Fruit fly (Drosophila melanogaster): ENCODE results near the gene Sbat.
A peak's percentile ranks its signal among the peaks of the same experiment; 100 is the strongest.

Sbat gene

DNA sequence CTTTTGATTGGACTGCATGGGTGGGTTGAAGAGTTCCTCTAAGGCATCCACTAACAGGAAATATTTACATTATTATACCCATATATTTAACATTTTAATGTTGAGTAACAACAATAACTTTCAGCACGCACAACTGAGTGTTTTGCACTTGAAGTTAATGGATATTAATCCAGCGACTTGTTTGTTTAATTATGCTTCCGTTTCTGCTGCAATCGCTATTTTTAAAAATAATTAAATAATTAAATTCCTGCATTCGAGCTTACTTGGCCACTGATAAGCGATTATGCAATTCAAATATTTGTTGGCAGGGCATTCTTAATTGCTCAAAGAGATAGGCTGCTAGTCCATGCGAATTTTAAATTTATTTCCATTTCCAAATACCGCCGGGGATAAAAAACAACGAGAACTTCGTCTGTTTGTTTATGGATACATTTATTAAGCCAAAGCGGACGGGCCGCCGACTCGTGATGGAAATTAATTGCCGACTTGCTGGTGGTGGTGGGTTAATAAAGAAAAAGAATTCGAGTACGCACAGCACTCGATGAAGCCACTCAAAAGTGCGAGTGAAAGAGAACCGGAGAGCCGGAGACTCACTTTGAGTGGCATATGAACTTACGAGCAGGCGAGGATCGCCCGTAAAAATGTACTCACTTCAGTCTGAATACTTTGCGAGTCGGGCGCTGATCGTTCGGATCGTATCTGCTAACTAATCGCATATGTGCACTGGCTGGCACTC, 16.1 kb upstream of the Sbat start (continued):
- TF ChIP-seq bbx (GFP tag; IDR thresholded peaks at IDR 0.05; ENCODE audit: partially characterized antibody) (peak; percentile 80), fd96Cb (tag; optimal IDR thresholded peaks at IDR 0.05) (no peak), CG10543 (GFP tag; optimal IDR thresholded peaks at IDR 0.05) (peak; percentile 35), CG3847 (GFP tag; IDR thresholded peaks at IDR 0.05) (no peak), CG15479 (GFP tag; optimal IDR thresholded peaks at IDR 0.05) (no peak), Ssrp (tag; optimal IDR thresholded peaks at IDR 0.05) (no peak), Oaz (GFP tag; IDR thresholded peaks at IDR 0.05) (no peak), Sin3A (optimal IDR thresholded peaks at IDR 0.05) (no peak), nom (GFP tag; optimal IDR thresholded peaks at IDR 0.05) (peak; percentile 73), ato (GFP tag; IDR thresholded peaks at IDR 0.05; ENCODE audit: partially characterized antibody) (peak; percentile 51; the same call in 1 of the 2 replicates), prd (optimal IDR thresholded peaks at IDR 0.05) (no peak), prd (GFP tag; IDR thresholded peaks at IDR 0.05) (0 out of 3 replicates have a peak, but pooled peaks have one; percentile 3), wek (GFP tag; optimal IDR thresholded peaks at IDR 0.05) (peak; percentile 39), bowl (GFP tag; IDR thresholded peaks at IDR 0.05) (no peak), MTF-1 (GFP tag; optimal IDR thresholded peaks at IDR 0.05; ENCODE audit: borderline replicate concordance) (peak; percentile 7), btn (GFP tag; optimal IDR thresholded peaks at IDR 0.05) (no peak), her (GFP tag; optimal IDR thresholded peaks at IDR 0.05) (no peak), cwo (GFP tag; optimal IDR thresholded peaks at IDR 0.05) (peak; percentile 50), CG31441 (GFP tag; IDR thresholded peaks at IDR 0.05) (no peak), CG1233 (GFP tag; optimal IDR thresholded peaks at IDR 0.05) (no peak), Elba2 (GFP tag; optimal IDR thresholded peaks at IDR 0.05) (no peak), CG7271 (tag; optimal IDR thresholded peaks at IDR 0.05) (no peak), Dfd (GFP tag; optimal IDR thresholded peaks at IDR 0.05) (no peak), CG15269 (tag; optimal IDR thresholded peaks at IDR 0.05) (peak; percentile 0), CG1792 (GFP tag; optimal IDR thresholded peaks at IDR 0.05) (no peak), Abd-B (GFP tag; optimal IDR thresholded peaks at IDR 0.05) (no peak), p53 (GFP tag; optimal IDR thresholded peaks at IDR 0.05) (no peak), CG14667 (GFP tag; IDR thresholded peaks at IDR 0.05) (no peak), NC2β (GFP tag; optimal IDR thresholded peaks at IDR 0.05) (no peak), gcm (GFP tag; optimal IDR thresholded peaks at IDR 0.05) (peak; percentile 25), chinmo (GFP tag; IDR thresholded peaks at IDR 0.05; ENCODE audit: partially characterized antibody) (peak; percentile 98), CG9727 (GFP tag; optimal IDR thresholded peaks at IDR 0.05) (peak; percentile 23), CG11398 (GFP tag; optimal IDR thresholded peaks at IDR 0.05) (no peak), phol (tag; optimal IDR thresholded peaks at IDR 0.05) (no peak), CG15696 (tag; optimal IDR thresholded peaks at IDR 0.05) (no peak), pfk (GFP tag; optimal IDR thresholded peaks at IDR 0.05) (no peak), CG10431 (GFP tag; optimal IDR thresholded peaks at IDR 0.05) (no peak), Blimp-1 (GFP tag; optimal IDR thresholded peaks at IDR 0.05) (no peak), CG7786 (GFP tag; optimal IDR thresholded peaks at IDR 0.05) (no peak), Doc3 (GFP tag; IDR thresholded peaks at IDR 0.05; ENCODE audit: partially characterized antibody) (0 out of 3 replicates have a peak, but pooled peaks have one; percentile 35), Camta (GFP tag; optimal IDR thresholded peaks at IDR 0.05) (peak; percentile 8), CG17802 (tag; optimal IDR thresholded peaks at IDR 0.05) (no peak), CG13424 (tag; optimal IDR thresholded peaks at IDR 0.05) (no peak), Lpt (GFP tag; optimal IDR thresholded peaks at IDR 0.05) (no peak), Hr78 (GFP tag; optimal IDR thresholded peaks at IDR 0.05) (no peak), Sox102F (GFP tag; optimal IDR thresholded peaks at IDR 0.05) (no peak), HmgD (GFP tag; optimal IDR thresholded peaks at IDR 0.05) (peak; percentile 2), Hr51 (GFP tag; optimal IDR thresholded peaks at IDR 0.05) (peak in 1 of 2 experiments; percentile 17)
